Fruit fly (Drosophila melanogaster): ENCODE measurements around the gene dos.

Gene dos

dm6 chr3L:2584119-2584805, 5.0 kb upstream of the dos start (continued):
- TF ChIP-seq eve (GFP tag; optimal IDR thresholded peaks at IDR 0.05) = peak in 1 of 2 experiments; percentile 95
- peak; percentile 41; the same call in 2 of the 3 replicates for TF ChIP-seq so (GFP tag; IDR thresholded peaks at IDR 0.05)
- TF ChIP-seq Stat92E (GFP tag; optimal IDR thresholded peaks at IDR 0.05) = no peak
- peak; percentile 38 for TF ChIP-seq Myb (GFP tag; optimal IDR thresholded peaks at IDR 0.05)
- no peak for TF ChIP-seq CG34224 (GFP tag; IDR thresholded peaks at IDR 0.05; ENCODE audit: partially characterized antibody)
- peak; percentile 68 for TF ChIP-seq fu2 (GFP tag; optimal IDR thresholded peaks at IDR 0.05)
- peak; percentile 59; the same call in 2 of the 4 replicates for TF ChIP-seq Gug (GFP tag; IDR thresholded peaks at IDR 0.05)
- no peak for TF ChIP-seq insv (GFP tag; optimal IDR thresholded peaks at IDR 0.05)
- peak; percentile 62 for TF ChIP-seq CG12071 (GFP tag; optimal IDR thresholded peaks at IDR 0.05)
- peak; percentile 59; the same call in 1 of the 3 replicates for TF ChIP-seq CG34422 (GFP tag; IDR thresholded peaks at IDR 0.05)
- peak; percentile 66 for TF ChIP-seq CG9215 (GFP tag; IDR thresholded peaks at IDR 0.05)
- peak; percentile 93 for TF ChIP-seq CG18262 (tag; optimal IDR thresholded peaks at IDR 0.05)
- no peak for TF ChIP-seq ato (GFP tag; IDR thresholded peaks at IDR 0.05; ENCODE audit: partially characterized antibody)
- peak; percentile 45 for TF ChIP-seq Deaf1 (tag; optimal IDR thresholded peaks at IDR 0.05)
- TF ChIP-seq CG12942 (GFP tag; optimal IDR thresholded peaks at IDR 0.05) = peak; percentile 69
- peak; percentile 67 for TF ChIP-seq CrebB (tag; optimal IDR thresholded peaks at IDR 0.05)
- no peak for TF ChIP-seq ftz-f1 (GFP tag; optimal IDR thresholded peaks at IDR 0.05)
- peak; percentile 60 for TF ChIP-seq kah (GFP tag; optimal IDR thresholded peaks at IDR 0.05)
- 0 out of 3 replicates have a peak, but pooled peaks have one; percentile 41 for TF ChIP-seq CG6791 (GFP tag; IDR thresholded peaks at IDR 0.05; ENCODE audit: partially characterized antibody)
- peak; percentile 10 for TF ChIP-seq CG3995 (GFP tag; optimal IDR thresholded peaks at IDR 0.05)
- TF ChIP-seq Xrp1 (GFP tag; IDR thresholded peaks at IDR 0.05) = peak; percentile 73
- TF ChIP-seq CG7271 (tag; optimal IDR thresholded peaks at IDR 0.05) = no peak
- peak; percentile 40 for TF ChIP-seq wek (GFP tag; optimal IDR thresholded peaks at IDR 0.05)
- TF ChIP-seq Dad (GFP tag; optimal IDR thresholded peaks at IDR 0.05) = peak; percentile 59
- peak; percentile 89 for TF ChIP-seq CG13424 (tag; optimal IDR thresholded peaks at IDR 0.05)
- peak; percentile 78 for TF ChIP-seq CG1233 (GFP tag; optimal IDR thresholded peaks at IDR 0.05)
- TF ChIP-seq lab (GFP tag; optimal IDR thresholded peaks at IDR 0.05) = peak; percentile 87
- peak; percentile 58 for TF ChIP-seq CG15073 (GFP tag; optimal IDR thresholded peaks at IDR 0.05)
- TF ChIP-seq shn (GFP tag; optimal IDR thresholded peaks at IDR 0.05) = peak; percentile 54
- no peak for TF ChIP-seq HLH4C (GFP tag; IDR thresholded peaks at IDR 0.05; ENCODE audit: partially characterized antibody)
- TF ChIP-seq pita (GFP tag; optimal IDR thresholded peaks at IDR 0.05) = no peak
- peak; percentile 35 for TF ChIP-seq CG4404 (GFP tag; IDR thresholded peaks at IDR 0.05)
- TF ChIP-seq CG32767 (GFP tag; IDR thresholded peaks at IDR 0.05) = peak; percentile 83
- TF ChIP-seq CG10959 (GFP tag; IDR thresholded peaks at IDR 0.05) = no peak
- no peak for TF ChIP-seq z (GFP tag; IDR thresholded peaks at IDR 0.05)
- peak; percentile 62 for TF ChIP-seq sug (tag; optimal IDR thresholded peaks at IDR 0.05)
- TF ChIP-seq CG2202 (tag; optimal IDR thresholded peaks at IDR 0.05) = peak; percentile 56
- peak; percentile 89 for TF ChIP-seq BtbVII (GFP tag; optimal IDR thresholded peaks at IDR 0.05)
- TF ChIP-seq Sry-δ (GFP tag; optimal IDR thresholded peaks at IDR 0.05) = peak; percentile 0
- TF ChIP-seq CG10565 (GFP tag; optimal IDR thresholded peaks at IDR 0.05) = no peak
- TF ChIP-seq CG5245 (GFP tag; optimal IDR thresholded peaks at IDR 0.05) = peak; percentile 63
- peak; percentile 70 for TF ChIP-seq mam (GFP tag; optimal IDR thresholded peaks at IDR 0.05)
- peak; percentile 58; the same call in 2 of the 3 replicates for TF ChIP-seq CG11093 (GFP tag; IDR thresholded peaks at IDR 0.05)
- TF ChIP-seq CG11398 (GFP tag; optimal IDR thresholded peaks at IDR 0.05) = peak; percentile 48
- no peak for TF ChIP-seq usp (GFP tag; optimal IDR thresholded peaks at IDR 0.05)
- TF ChIP-seq psq (GFP tag; optimal IDR thresholded peaks at IDR 0.05) = peak; percentile 1
- TF ChIP-seq HmgZ (tag; optimal IDR thresholded peaks at IDR 0.05) = peak; percentile 49
- no peak for TF ChIP-seq CG15479 (GFP tag; optimal IDR thresholded peaks at IDR 0.05)
- TF ChIP-seq CG8765 (GFP tag; IDR thresholded peaks at IDR 0.05) = 0 out of 2 replicates have a peak, but pooled peaks have one; percentile 27
